Worm (Caenorhabditis elegans): ENCODE results near the gene ZK792.1.

The ZK792.1 gene

ce11 chrIV:11659794-11660312 is at the start of gene ZK792.1:
Gene ZK792.1 (plus strand): TSS chrIV:11659844.
- TF ChIP-seq ztf-16 (tag; optimal IDR thresholded peaks at IDR 0.05) (no peak), pag-3 (tag; optimal IDR thresholded peaks at IDR 0.05; ENCODE audit: borderline replicate concordance) (no peak), F13H6.1 (tag; optimal IDR thresholded peaks at IDR 0.05) (no peak)

- TF ChIP-seq mec-3 (tag; optimal IDR thresholded peaks at IDR 0.05; ENCODE audit: borderline replicate concordance), result no peak
- TF ChIP-seq ceh-18 (tag; optimal IDR thresholded peaks at IDR 0.05), result no peak
- TF ChIP-seq pat-9 (tag; optimal IDR thresholded peaks at IDR 0.05), result no peak
- TF ChIP-seq odd-2 (tag; optimal IDR thresholded peaks at IDR 0.05), result no peak
- TF ChIP-seq unc-3 (GFP tag; conservative IDR thresholded peaks at IDR 0.05), result no peak
- no peak for TF ChIP-seq unc-3 (tag; optimal IDR thresholded peaks at IDR 0.05)
- TF ChIP-seq K02D7.2 (tag; optimal IDR thresholded peaks at IDR 0.05), result no peak
- no peak for TF ChIP-seq ceh-24 (tag; optimal IDR thresholded peaks at IDR 0.05)
- no peak for TF ChIP-seq elt-4 (tag; optimal IDR thresholded peaks at IDR 0.05)
- no peak for TF ChIP-seq dve-1 (tag; optimal IDR thresholded peaks at IDR 0.05)
- TF ChIP-seq sox-2 (GFP tag; IDR thresholded peaks at IDR 0.05), result no peak
- no peak for TF ChIP-seq C08G9.2 (tag; optimal IDR thresholded peaks at IDR 0.05)
- no peak for TF ChIP-seq ceh-9 (tag; optimal IDR thresholded peaks at IDR 0.05)
- no peak for TF ChIP-seq ama-1 (optimal IDR thresholded peaks at IDR 0.05)
- TF ChIP-seq sdc-2 (tag; optimal IDR thresholded peaks at IDR 0.05), result no peak
- TF ChIP-seq ref-2 (tag; optimal IDR thresholded peaks at IDR 0.05), result no peak
- no peak for TF ChIP-seq ttx-3 (tag; optimal IDR thresholded peaks at IDR 0.05)
- no peak for TF ChIP-seq nhr-11 (tag; optimal IDR thresholded peaks at IDR 0.05)
Observed at ce11 chrIV:11620909-11621308, 38.7 kb upstream of the ZK792.1 start, which contains the start of gene dsl-5. Gene dsl-5 (minus strand): TSS chrIV:11621009.

ce11 chrIV:11622336-11622735 is 37.3 kb upstream of the ZK792.1 start:
- TF ChIP-seq ceh-48 (tag; optimal IDR thresholded peaks at IDR 0.05) (no peak), ceh-30 (tag; optimal IDR thresholded peaks at IDR 0.05) (no peak), nhr-11 (tag; optimal IDR thresholded peaks at IDR 0.05) (no peak), fkh-6 (tag; optimal IDR thresholded peaks at IDR 0.05) (no peak), pqm-1 (tag; optimal IDR thresholded peaks at IDR 0.05) (no peak), elt-2 (tag; optimal IDR thresholded peaks at IDR 0.05) (no peak), C08G9.2 (tag; optimal IDR thresholded peaks at IDR 0.05) (no peak), lim-6 (tag; optimal IDR thresholded peaks at IDR 0.05) (no peak), ama-1 (optimal IDR thresholded peaks at IDR 0.05) (no peak)

ce11 chrIV:11623060-11623459 is 36.6 kb upstream of the ZK792.1 start, which contains the start of gene lys-4:
Gene lys-4 (minus strand): TSS chrIV:11623174.
- TF ChIP-seq hlh-13 (GFP tag; optimal IDR thresholded peaks at IDR 0.05) (no peak), pat-9 (tag; optimal IDR thresholded peaks at IDR 0.05) (no peak), dve-1 (tag; optimal IDR thresholded peaks at IDR 0.05) (no peak), unc-3 (GFP tag; conservative IDR thresholded peaks at IDR 0.05) (no peak), unc-3 (tag; optimal IDR thresholded peaks at IDR 0.05) (no peak), eyg-1 (tag; optimal IDR thresholded peaks at IDR 0.05) (no peak), ceh-18 (tag; optimal IDR thresholded peaks at IDR 0.05) (no peak), ceh-45 (GFP tag; IDR thresholded peaks at IDR 0.05) (no peak), unc-42 (tag; optimal IDR thresholded peaks at IDR 0.05) (no peak), hlh-6 (tag; optimal IDR thresholded peaks at IDR 0.05) (no peak), ceh-2 (tag; optimal IDR thresholded peaks at IDR 0.05) (no peak), C08G9.2 (tag; optimal IDR thresholded peaks at IDR 0.05) (no peak), unc-86 (tag; optimal IDR thresholded peaks at IDR 0.05) (no peak), K02D7.2 (tag; optimal IDR thresholded peaks at IDR 0.05) (no peak), F13H6.1 (tag; optimal IDR thresholded peaks at IDR 0.05) (no peak), ceh-6 (GFP tag; optimal IDR thresholded peaks at IDR 0.05) (no peak), ceh-31 (tag; optimal IDR thresholded peaks at IDR 0.05) (no peak)
